Fruit fly (Drosophila melanogaster) whole organism, larva: Measurements from ENCODE around the gene Sirt7.
A peak's percentile ranks its signal among the peaks of the same experiment; 100 is the strongest.

Experiments used
- noc ChIP-seq: fragments of 200-800 bp; sonication (Bioruptor generic); optimal IDR thresholded peaks from 3 replicates; lab custom pipeline; 2019; ENCODE audit warnings: missing biosample characterization, mild to moderate bottlenecking, missing genetic modification characterization, moderate library complexity

The Sirt7 gene

DNA sequence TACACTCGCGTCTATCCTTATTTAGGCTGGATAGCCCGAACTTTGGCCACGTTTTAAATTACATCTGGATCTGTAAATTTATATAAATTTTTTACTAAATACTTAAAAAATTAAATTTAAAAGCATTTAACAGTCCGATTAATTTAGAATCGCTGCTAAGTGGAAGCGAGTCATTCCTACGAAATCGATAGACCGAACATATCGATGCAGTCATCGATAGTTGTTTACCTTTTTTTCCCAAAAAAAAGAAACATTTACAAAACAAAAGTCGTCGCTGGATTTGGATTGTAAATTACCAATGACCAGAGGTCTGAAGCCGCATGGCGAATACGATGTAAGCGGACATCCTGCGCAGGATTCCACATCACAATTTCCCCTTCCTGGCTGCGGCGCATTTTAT is at the start of gene Sirt7:
TSS of gene Sirt7 (plus strand) at position 218 of the 400 bp plus-strand sequence.
- no peak for TF ChIP-seq noc (tag; lab: Kevin White, UChicago)

DNA sequence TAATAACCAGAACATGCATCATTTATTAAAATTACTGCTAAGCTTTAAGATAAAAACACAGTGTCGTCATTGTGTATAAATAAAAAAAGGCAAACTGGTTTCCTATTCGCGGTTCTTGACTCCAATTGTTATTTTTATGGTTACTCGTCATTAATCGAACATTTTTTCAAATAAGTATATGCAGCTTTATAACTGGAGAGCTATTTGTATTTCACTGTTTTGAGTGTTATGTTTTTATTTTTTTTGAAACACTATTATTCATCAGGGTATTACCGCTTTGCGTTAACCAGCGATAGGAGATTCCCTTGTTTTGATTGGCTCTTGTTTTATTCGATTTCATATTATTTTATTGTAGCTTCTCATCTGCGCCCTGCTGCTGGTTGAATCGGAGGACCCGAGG is 44.6 kb upstream of the Sirt7 start:
- no peak for TF ChIP-seq noc (tag; lab: Kevin White, UChicago)

- no peak for TF ChIP-seq noc (tag; lab: Kevin White, UChicago)
These were observed 35.4 kb upstream of the Sirt7 start, which contains the start of gene wat for dm6 chr3R:29020366-29020765. Gene wat, minus strand, starts transcription at chr3R:29020406.

dm6 chr3R:29024671-29025070 is 31.1 kb upstream of the Sirt7 start, which contains the start of gene CG14518:
Gene CG14518, plus strand, starts transcription at chr3R:29024971.
- no peak for TF ChIP-seq noc (tag; lab: Kevin White, UChicago)

dm6 chr3R:29027122-29027521 is 28.6 kb upstream of the Sirt7 start, which contains the start of the genes eIF4E6 and CG1951:
Gene eIF4E6, minus strand, starts transcription at chr3R:29027174.
Gene CG1951, plus strand, starts transcription at chr3R:29027236.
- no peak for TF ChIP-seq noc (tag; lab: Kevin White, UChicago)

- no peak for TF ChIP-seq noc (tag; lab: Kevin White, UChicago)
These were observed 23.2 kb upstream of the Sirt7 start, which contains the start of gene Ssl2 for dm6 chr3R:29032542-29032941. Gene Ssl2, minus strand, starts transcription at chr3R:29032642.

DNA sequence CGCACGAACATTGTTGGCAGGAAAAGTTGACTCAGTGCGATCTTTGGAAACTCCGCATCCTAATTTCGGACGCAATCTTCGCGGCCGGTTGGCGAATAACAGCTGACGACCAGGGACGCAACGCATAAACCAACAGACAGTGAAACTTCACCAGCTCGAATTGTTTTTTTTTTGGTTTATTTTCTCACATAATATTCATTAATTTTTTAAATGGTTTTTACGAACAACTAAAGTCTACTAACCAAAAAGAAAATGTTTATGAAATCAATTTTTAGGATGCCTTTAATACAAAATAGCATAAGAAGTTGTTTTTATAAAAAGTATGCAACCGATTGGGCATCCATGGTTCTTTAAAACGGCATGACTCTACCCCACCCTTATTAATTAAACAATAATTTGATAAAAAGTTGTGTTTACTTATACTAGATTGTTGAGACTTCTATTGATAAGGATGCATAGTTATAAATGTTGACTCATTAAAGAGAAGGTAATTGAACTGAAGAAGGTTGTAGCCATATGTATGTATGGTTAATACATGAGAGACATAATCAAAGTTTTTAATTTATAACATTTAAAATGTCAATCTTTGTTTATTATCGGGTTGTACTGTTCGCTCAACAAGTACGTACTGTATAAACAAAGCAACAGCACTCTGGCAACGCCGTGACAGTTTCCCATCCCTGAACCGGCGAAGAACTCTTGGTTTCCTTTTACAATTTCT is 21.7 kb upstream of the Sirt7 start, which contains the start of the genes beta4GalNAcTB and Cpsf100:
TSS of gene beta4GalNAcTB (minus strand) at position 100 of the 721 bp plus-strand sequence.
TSS of gene Cpsf100 (plus strand) at position 665 of the 721 bp plus-strand sequence.
- peak; percentile 78 for TF ChIP-seq noc (tag; lab: Kevin White, UChicago)

DNA sequence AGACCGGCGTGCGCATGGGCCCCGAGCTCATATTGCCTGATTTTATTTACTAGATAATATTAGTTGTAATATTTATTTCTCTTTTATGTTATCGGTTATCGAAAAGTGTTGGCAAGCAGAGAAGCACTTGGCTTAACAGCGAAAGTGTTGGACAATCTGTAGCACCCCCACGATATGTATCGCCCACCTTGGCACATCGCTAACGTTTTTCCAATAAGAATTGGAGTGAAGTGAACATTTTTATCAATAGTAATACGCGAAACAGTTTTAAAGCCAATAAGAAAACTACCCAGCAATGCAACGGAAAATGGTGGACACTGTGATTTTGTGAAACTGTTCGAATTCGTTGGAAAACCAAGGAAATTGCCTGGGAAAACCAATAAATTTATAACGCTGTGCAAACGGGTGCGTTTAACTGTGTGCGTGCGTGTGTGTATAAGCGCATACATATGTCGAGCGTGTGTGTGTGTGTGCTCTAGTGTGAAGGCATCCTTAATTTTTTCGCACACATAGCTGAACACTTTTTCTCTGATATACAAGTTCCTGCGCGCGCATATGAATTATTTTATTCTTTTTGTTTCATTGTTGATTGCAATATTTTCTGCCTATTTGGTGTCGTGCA is 16.7 kb upstream of the Sirt7 start, which contains the start of the genes Slu7 and Pkc98E:
TSS of gene Slu7 (minus strand) at position 112 of the 622 bp plus-strand sequence.
TSS of gene Pkc98E (plus strand) at position 197 of the 622 bp plus-strand sequence.
- TF ChIP-seq noc (tag; lab: Kevin White, UChicago): peak; percentile 43

DNA sequence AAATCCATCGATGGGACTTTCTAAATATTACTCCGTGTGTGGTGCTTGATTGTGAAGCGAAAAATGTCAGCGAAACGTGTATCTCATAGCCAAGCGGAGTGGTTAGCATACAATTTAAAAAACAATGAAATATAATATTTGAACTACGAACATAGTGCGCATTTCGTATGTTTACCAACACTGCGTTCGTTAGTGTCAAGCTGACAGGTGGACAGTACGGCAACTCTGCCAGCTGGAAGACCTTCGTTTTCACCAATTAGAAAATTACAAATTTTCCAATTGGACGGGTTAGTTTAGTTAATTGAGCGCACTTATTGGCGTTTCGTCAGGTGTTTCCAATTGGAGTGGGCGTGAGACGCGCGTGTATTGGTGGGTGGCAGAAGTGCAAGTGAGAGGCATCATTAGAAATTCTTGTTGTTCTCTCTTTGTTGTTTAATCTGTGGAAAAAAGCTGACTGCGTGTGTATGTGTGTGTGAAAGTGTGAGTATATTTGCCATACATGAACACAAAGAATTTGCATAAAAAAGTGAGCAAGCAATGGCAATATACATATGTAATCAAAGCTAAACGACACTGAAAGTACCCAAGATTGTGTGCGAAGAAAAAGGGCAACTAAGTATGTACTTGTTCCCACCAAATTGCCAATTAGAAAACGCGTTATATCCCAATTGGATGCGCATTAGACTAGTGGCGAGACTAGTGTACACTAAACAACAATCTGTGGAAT is 15.9 kb upstream of the Sirt7 start:
- TF ChIP-seq noc (tag; lab: Kevin White, UChicago): no peak

dm6 chr3R:29040526-29041195 is 15.1 kb upstream of the Sirt7 start:
- TF ChIP-seq noc (tag; lab: Kevin White, UChicago): no peak

DNA sequence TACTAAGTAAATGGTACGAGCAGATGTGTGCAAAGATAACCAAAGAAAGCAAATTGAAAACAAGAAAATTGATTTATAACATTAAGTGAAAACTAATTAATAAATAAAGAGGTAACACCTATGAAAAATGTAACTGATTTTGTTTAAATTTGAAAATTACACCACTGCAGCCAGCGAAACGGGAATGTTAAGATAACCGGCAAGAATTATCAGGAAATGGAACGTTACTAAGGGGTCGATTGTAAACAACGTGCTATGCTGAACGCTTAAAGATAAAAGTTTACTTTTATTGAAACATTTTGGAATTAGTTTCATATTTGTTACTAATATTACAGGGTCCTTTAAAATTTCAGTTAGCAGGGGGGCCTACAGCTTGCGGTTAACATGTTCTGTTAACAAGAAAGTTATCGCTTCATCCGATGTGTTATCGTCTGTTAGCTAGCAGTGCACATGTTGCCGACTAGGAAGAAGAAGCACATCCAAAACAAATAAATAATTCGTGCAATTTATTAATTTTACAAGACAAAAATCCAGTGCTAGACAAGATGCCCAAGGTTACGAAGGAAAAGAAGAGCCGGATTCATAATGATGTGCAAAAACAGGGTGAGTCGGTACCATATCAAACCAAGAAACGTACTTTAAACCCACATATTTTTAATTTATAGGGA is 6.5 kb upstream of the Sirt7 start, which contains the start of gene CG11837:
TSS of gene CG11837 (plus strand) at position 439 of the 668 bp plus-strand sequence.
- TF ChIP-seq noc (tag; lab: Kevin White, UChicago): no peak

- TF ChIP-seq noc (tag; lab: Kevin White, UChicago): no peak
These were observed 5.0 kb upstream of the Sirt7 start, which contains the start of gene CG11841 for dm6 chr3R:29050756-29051155. Gene CG11841, plus strand, starts transcription at chr3R:29051056.

dm6 chr3R:29052380-29052779 is 3.3 kb upstream of the Sirt7 start, which contains the start of gene CG11842:
Gene CG11842, plus strand, starts transcription at chr3R:29052680.
- TF ChIP-seq noc (tag; lab: Kevin White, UChicago): no peak

dm6 chr3R:29054047-29054446 is 1.7 kb upstream of the Sirt7 start, which contains the start of gene CG11843:
Gene CG11843, plus strand, starts transcription at chr3R:29054347.
- TF ChIP-seq noc (tag; lab: Kevin White, UChicago): no peak
